Fruit fly (Drosophila melanogaster) whole organism, embryonic: ENCODE results near the gene Hsp22.

Experiments used
- Atf3 ChIP-seq: fragments of 200-800 bp; sonication (Bioruptor generic); optimal IDR thresholded peaks from 3 replicates; lab custom pipeline; 2016; ENCODE audit warnings: missing biosample characterization, missing genetic modification characterization
- Bgb ChIP-seq: fragments of 200-800 bp; sonication (Bioruptor generic); IDR thresholded peaks from 2 replicates; pipeline ENCODE4 v1.3.6; 2022; ENCODE audit warnings: missing biosample characterization, missing genetic modification characterization; ENCODE audit not compliant: partially characterized antibody
- CG10147 ChIP-seq: fragments of 200-800 bp; sonication (Bioruptor generic); optimal IDR thresholded peaks from 2 replicates; lab custom pipeline; 2019; ENCODE audit warnings: missing biosample characterization, mild to moderate bottlenecking, missing genetic modification characterization, moderate library complexity
- CG11085 ChIP-seq: fragments of 200-800 bp; sonication (Bioruptor generic); IDR thresholded peaks from 2 replicates; pipeline ENCODE4 v1.3.6; 2022; ENCODE audit warnings: missing biosample characterization, missing genetic modification characterization
- CG12744 ChIP-seq: fragments of 200-800 bp; sonication (Bioruptor generic); optimal IDR thresholded peaks from 2 replicates; lab custom pipeline; 2016; ENCODE audit warnings: missing biosample characterization, missing genetic modification characterization
- CG13624 ChIP-seq: fragments of 200-800 bp; sonication (Bioruptor generic); optimal IDR thresholded peaks from 2 replicates; lab custom pipeline; 2016; ENCODE audit warnings: missing biosample characterization, missing genetic modification characterization
- CG13775 ChIP-seq: fragments of 200-800 bp; sonication (Bioruptor generic); optimal IDR thresholded peaks from 3 replicates; lab custom pipeline; 2017; ENCODE audit warnings: missing biosample characterization, mild to moderate bottlenecking, missing genetic modification characterization
- CG17328 ChIP-seq: fragments of 200-800 bp; sonication (Bioruptor generic); IDR thresholded peaks from 2 replicates; pipeline ENCODE4 v1.3.6; 2022; ENCODE audit warnings: missing biosample characterization, missing genetic modification characterization
- CG17829 ChIP-seq: fragments of 200-800 bp; optimal IDR thresholded peaks from 2 replicates; lab custom pipeline; 2019; ENCODE audit warnings: missing biosample characterization, mild to moderate bottlenecking, missing genetic modification characterization, moderate library complexity
- CG2889 ChIP-seq: fragments of 200-800 bp; sonication (Bioruptor generic); IDR thresholded peaks from 3 replicates; pipeline ENCODE4 v1.3.6; 2022; ENCODE audit warnings: missing biosample characterization, missing genetic modification characterization
- CG30020 ChIP-seq: fragments of 200-800 bp; optimal IDR thresholded peaks from 2 replicates; lab custom pipeline; 2019; ENCODE audit warnings: missing biosample characterization, mild to moderate bottlenecking, missing genetic modification characterization, moderate library complexity
- CG32532 ChIP-seq: fragments of 200-800 bp; sonication (Bioruptor generic); IDR thresholded peaks from 2 replicates; pipeline ENCODE4 v1.3.6; 2022; ENCODE audit warnings: missing biosample characterization, missing genetic modification characterization
- CG34422 ChIP-seq: fragments of 200-800 bp; sonication (Bioruptor generic); IDR thresholded peaks from 3 replicates; pipeline ENCODE4 v1.3.6; 2022; ENCODE audit warnings: missing biosample characterization, missing genetic modification characterization
- CG5180 ChIP-seq: fragments of 200-800 bp; sonication (Bioruptor generic); optimal IDR thresholded peaks from 3 replicates; lab custom pipeline; 2017; ENCODE audit warnings: missing biosample characterization, missing genetic modification characterization, mild to moderate bottlenecking, moderate library complexity, missing genetic modification reagents
- CG6854 ChIP-seq: fragments of 200-800 bp; sonication (Bioruptor generic); optimal IDR thresholded peaks from 3 replicates; lab custom pipeline; 2017; ENCODE audit warnings: missing biosample characterization, mild to moderate bottlenecking, missing genetic modification characterization
- CG8924 ChIP-seq: fragments of 200-800 bp; optimal IDR thresholded peaks from 3 replicates; lab custom pipeline; 2019; ENCODE audit warnings: missing biosample characterization, mild to moderate bottlenecking, missing genetic modification characterization, moderate library complexity
- CG9437 ChIP-seq: fragments of 200-800 bp; sonication (Bioruptor generic); optimal IDR thresholded peaks from 2 replicates; lab custom pipeline; 2018; ENCODE audit warnings: missing biosample characterization, mild to moderate bottlenecking, missing genetic modification characterization
- CG9727 ChIP-seq: fragments of 200-800 bp; sonication (Bioruptor generic); optimal IDR thresholded peaks from 3 replicates; lab custom pipeline; 2017; ENCODE audit warnings: missing biosample characterization, mild to moderate bottlenecking, missing genetic modification characterization
- CG9797 ChIP-seq: fragments of 200-800 bp; sonication (Bioruptor generic); optimal IDR thresholded peaks from 3 replicates; lab custom pipeline; 2018; ENCODE audit warnings: missing biosample characterization, mild to moderate bottlenecking, missing genetic modification characterization
- CG9932 ChIP-seq: fragments of 200-800 bp; sonication (Bioruptor generic); IDR thresholded peaks from 2 replicates; pipeline ENCODE4 v1.3.6; 2022; ENCODE audit warnings: missing biosample characterization, missing genetic modification characterization
- CoRest ChIP-seq: fragments of 200-800 bp; sonication (Bioruptor generic); optimal IDR thresholded peaks from 3 replicates; lab custom pipeline; 2018; ENCODE audit warnings: missing biosample characterization, mild to moderate bottlenecking, missing genetic modification characterization, moderate library complexity
- D19A ChIP-seq: fragments of 200-800 bp; optimal IDR thresholded peaks from 3 replicates; lab custom pipeline; 2019; ENCODE audit warnings: missing biosample characterization, mild to moderate bottlenecking, missing genetic modification characterization, moderate library complexity
- Deaf1 ChIP-seq: fragments of 200-800 bp; optimal IDR thresholded peaks from 3 replicates; lab custom pipeline; 2019; ENCODE audit warnings: missing biosample characterization, mild to moderate bottlenecking, missing genetic modification characterization, moderate library complexity
- Fer3 ChIP-seq: fragments of 200-800 bp; sonication (Bioruptor generic); optimal IDR thresholded peaks from 2 replicates; lab custom pipeline; 2018; ENCODE audit warnings: missing biosample characterization, mild to moderate bottlenecking, missing genetic modification characterization, moderate library complexity
- Hand ChIP-seq: fragments of 200-800 bp; sonication (Bioruptor generic); optimal IDR thresholded peaks from 2 replicates; lab custom pipeline; 2017; ENCODE audit warnings: mild to moderate bottlenecking, missing biosample characterization, missing genetic modification reagents, missing genetic modification characterization
- Hr39 ChIP-seq: fragments of >200 bp; optimal IDR thresholded peaks from 2 replicates; lab custom pipeline; 2017
- Xbp1 ChIP-seq: fragments of 200-800 bp; sonication (Bioruptor generic); optimal IDR thresholded peaks from 3 replicates; lab custom pipeline; 2016; ENCODE audit warnings: missing biosample characterization, mild to moderate bottlenecking, missing genetic modification characterization
- abd-A ChIP-seq: fragments of 200-800 bp; sonication (Bioruptor generic); optimal IDR thresholded peaks from 3 replicates; lab custom pipeline; 2019; ENCODE audit warnings: missing biosample characterization, mild to moderate bottlenecking, missing genetic modification characterization, moderate library complexity
- amos ChIP-seq: fragments of 200-800 bp; sonication (Bioruptor generic); IDR thresholded peaks from 2 replicates; pipeline ENCODE4 v1.3.6; 2022; ENCODE audit warnings: missing biosample characterization, missing genetic modification characterization; ENCODE audit not compliant: partially characterized antibody
- aop ChIP-seq: fragments of 200-800 bp; sonication (Bioruptor generic); IDR thresholded peaks from 2 replicates; pipeline ENCODE4 v1.3.6; 2022; ENCODE audit warnings: missing biosample characterization, missing genetic modification characterization
- dysf ChIP-seq: fragments of 200-800 bp; sonication (Bioruptor generic); IDR thresholded peaks from 3 replicates; pipeline ENCODE4 v1.3.6; 2022; ENCODE audit warnings: missing biosample characterization, missing genetic modification characterization
- emc ChIP-seq: fragments of 200-800 bp; sonication (Bioruptor generic); optimal IDR thresholded peaks from 2 replicates; lab custom pipeline; 2016; ENCODE audit warnings: missing biosample characterization, missing genetic modification characterization
- ems ChIP-seq: fragments of 200-800 bp; sonication (Bioruptor generic); optimal IDR thresholded peaks from 3 replicates; lab custom pipeline; 2016; ENCODE audit warnings: missing biosample characterization, missing genetic modification characterization
- fd3F ChIP-seq: fragments of 200-800 bp; sonication (Bioruptor generic); optimal IDR thresholded peaks from 2 replicates; lab custom pipeline; 2018; ENCODE audit warnings: missing biosample characterization, mild to moderate bottlenecking, missing genetic modification characterization, moderate library complexity
- fd96Cb ChIP-seq: fragments of 200-800 bp; sonication (Bioruptor generic); optimal IDR thresholded peaks from 2 replicates; lab custom pipeline; 2018; ENCODE audit warnings: missing biosample characterization, mild to moderate bottlenecking, missing genetic modification characterization, moderate library complexity
- gro ChIP-seq: fragments of 200-800 bp; sonication (Bioruptor generic); optimal IDR thresholded peaks from 2 replicates; lab custom pipeline; 2016; ENCODE audit warnings: missing biosample characterization, missing genetic modification characterization
- insv ChIP-seq, 2 experiments: fragments of 200-800 bp; sonication (Bioruptor generic); optimal IDR thresholded peaks; 3 replicates each; lab custom pipeline; 2016 to 2018; ENCODE audit warnings: missing biosample characterization in 2 of 2, missing genetic modification characterization in 2 of 2
- jumu ChIP-seq: fragments of 200-800 bp; sonication (Bioruptor generic); optimal IDR thresholded peaks from 3 replicates; lab custom pipeline; 2016; ENCODE audit warnings: missing biosample characterization, missing genetic modification characterization
- kni ChIP-seq: fragments of 200-800 bp; sonication (Bioruptor generic); optimal IDR thresholded peaks from 3 replicates; lab custom pipeline; 2017; ENCODE audit warnings: mild to moderate bottlenecking, missing biosample characterization, missing genetic modification reagents, missing genetic modification characterization
- mam ChIP-seq: fragments of 200-800 bp; sonication (Bioruptor generic); optimal IDR thresholded peaks from 3 replicates; lab custom pipeline; 2016; ENCODE audit warnings: missing biosample characterization, missing genetic modification characterization
- mirr ChIP-seq: fragments of 200-800 bp; sonication (Bioruptor generic); optimal IDR thresholded peaks from 3 replicates; lab custom pipeline; 2018; ENCODE audit warnings: missing biosample characterization, mild to moderate bottlenecking, missing genetic modification characterization
- nerfin-1 ChIP-seq: fragments of 200-800 bp; sonication (Bioruptor generic); optimal IDR thresholded peaks from 3 replicates; lab custom pipeline; 2019; ENCODE audit warnings: missing biosample characterization, mild to moderate bottlenecking, missing genetic modification characterization, moderate library complexity
- nerfin-2 ChIP-seq: fragments of 200-800 bp; sonication (Bioruptor generic); IDR thresholded peaks from 2 replicates; pipeline ENCODE4 v1.3.6; 2022; ENCODE audit warnings: missing biosample characterization, missing genetic modification characterization; ENCODE audit not compliant: partially characterized antibody
- oc ChIP-seq: fragments of 200-800 bp; sonication (Bioruptor generic); optimal IDR thresholded peaks from 2 replicates; lab custom pipeline; 2018; ENCODE audit warnings: missing biosample characterization, mild to moderate bottlenecking, missing genetic modification characterization, moderate library complexity
- odd ChIP-seq: fragments of 200-800 bp; sonication (Bioruptor generic); optimal IDR thresholded peaks from 2 replicates; lab custom pipeline; 2017; ENCODE audit warnings: missing biosample characterization, mild to moderate bottlenecking, missing genetic modification characterization
- row ChIP-seq: fragments of 200-800 bp; sonication (Bioruptor generic); IDR thresholded peaks from 3 replicates; pipeline ENCODE4 v1.3.6; 2022; ENCODE audit warnings: missing biosample characterization, missing genetic modification characterization
- sd ChIP-seq: fragments of 200-800 bp; sonication (Bioruptor generic); optimal IDR thresholded peaks from 3 replicates; lab custom pipeline; 2018; ENCODE audit warnings: missing biosample characterization, mild to moderate bottlenecking, missing genetic modification characterization, moderate library complexity
- so ChIP-seq: fragments of 200-800 bp; sonication (Bioruptor generic); IDR thresholded peaks from 3 replicates; pipeline ENCODE4 v1.3.6; 2022; ENCODE audit warnings: missing biosample characterization, missing genetic modification characterization
- tll ChIP-seq, 2 experiments: fragments of 200-800 bp in 1 of 2; fragments of >200 bp in 1 of 2; sonication (Bioruptor generic) in 1 of 2; optimal IDR thresholded peaks; 2 replicates each; lab custom pipeline; 2017 to 2019; ENCODE audit warnings: missing biosample characterization in 2 of 2, missing genetic modification characterization in 2 of 2, mild to moderate bottlenecking in 1 of 2, moderate library complexity in 1 of 2
- trem ChIP-seq: fragments of 200-800 bp; optimal IDR thresholded peaks from 3 replicates; lab custom pipeline; 2019; ENCODE audit warnings: missing biosample characterization, mild to moderate bottlenecking, missing genetic modification characterization, moderate library complexity
- zfh2 ChIP-seq: fragments of 200-800 bp; sonication (Bioruptor generic); optimal IDR thresholded peaks from 2 replicates; lab custom pipeline; 2016; ENCODE audit warnings: missing biosample characterization, missing genetic modification characterization

Hsp22 gene

DNA sequence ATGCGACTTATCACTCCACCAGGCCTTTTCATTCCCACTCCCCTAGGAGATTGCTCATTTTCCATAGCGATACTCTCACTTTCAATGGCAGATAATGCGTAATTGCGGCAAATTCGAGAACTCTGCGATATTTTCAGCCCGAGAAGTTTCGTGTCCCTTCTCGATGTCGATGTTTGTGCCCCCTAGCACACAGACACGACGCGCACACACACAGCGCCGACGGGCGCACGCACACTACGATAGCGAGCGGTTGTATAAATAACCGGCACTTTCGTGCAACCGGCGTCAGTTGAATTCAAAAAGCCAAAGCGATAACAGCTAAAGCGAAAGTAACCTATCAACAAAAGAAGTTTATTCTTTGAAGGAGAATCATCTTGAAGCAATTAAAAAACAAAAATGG lies 8.9 kb downstream of the Hsp22 start, which contains the start of gene Hsp23 (continued):
- TF ChIP-seq oc: no peak
- no peak for TF ChIP-seq CG13624 (GFP tag; lab: Kevin White, UChicago)
- TF ChIP-seq CG9932 (GFP tag; lab: Robert Waterston, UW): no peak
- TF ChIP-seq CG12744 (GFP tag; lab: Kevin White, UChicago): no peak
- no peak for TF ChIP-seq tll (GFP tag; optimal IDR thresholded peaks at IDR 0.05; lab: Kevin White, UChicago)
- no peak for TF ChIP-seq Hand (GFP tag; lab: Kevin White, UChicago)
- no peak for TF ChIP-seq ems
- TF ChIP-seq Fer3 (tag; lab: Kevin White, UChicago): no peak
- TF ChIP-seq CG30020 (tag; lab: Kevin White, UChicago): peak; percentile 21
- TF ChIP-seq aop: no peak
- no peak for TF ChIP-seq CG9437 (GFP tag; lab: Kevin White, UChicago)
- TF ChIP-seq fd96Cb (tag; lab: Kevin White, UChicago): no peak
- peak; percentile 37 for TF ChIP-seq nerfin-1
- no peak; the same call in 1 of the 2 replicates for TF ChIP-seq nerfin-2 (GFP tag; lab: Robert Waterston, UW)
- no peak for TF ChIP-seq CG13775 (GFP tag; lab: Kevin White, UChicago)
- TF ChIP-seq abd-A (tag; lab: Kevin White, UChicago): peak; percentile 51
- peak; percentile 11 for TF ChIP-seq D19A (tag; lab: Kevin White, UChicago)
- TF ChIP-seq CG17829 (tag; lab: Kevin White, UChicago): no peak
- no peak for TF ChIP-seq fd3F (GFP tag; lab: Kevin White, UChicago)
- no peak for TF ChIP-seq CG34422 (GFP tag; lab: Robert Waterston, UW)
- no peak for TF ChIP-seq CG32532 (GFP tag; lab: Robert Waterston, UW)
- no peak for TF ChIP-seq CG10147 (GFP tag; lab: Kevin White, UChicago)
- TF ChIP-seq trem (tag; lab: Kevin White, UChicago): no peak
- TF ChIP-seq kni (GFP tag; lab: Kevin White, UChicago): no peak
- TF ChIP-seq gro: no peak
- TF ChIP-seq Xbp1: no peak
- TF ChIP-seq CG6854: no peak
- peak; percentile 37; the same call in 1 of the 2 replicates for TF ChIP-seq amos
- no peak for TF ChIP-seq mirr (GFP tag; lab: Kevin White, UChicago)
- TF ChIP-seq CG9797 (GFP tag; lab: Kevin White, UChicago): no peak
- TF ChIP-seq CG11085 (GFP tag; lab: Robert Waterston, UW): no peak
- TF ChIP-seq jumu (GFP tag; lab: Kevin White, UChicago): no peak
- peak in 1 of 2 experiments; percentile 40 for TF ChIP-seq insv (GFP tag; optimal IDR thresholded peaks at IDR 0.05; lab: Kevin White, UChicago)
- no peak for TF ChIP-seq sd (tag; lab: Kevin White, UChicago)
- TF ChIP-seq zfh2 (GFP tag; lab: Kevin White, UChicago): no peak
- TF ChIP-seq odd (GFP tag; lab: Kevin White, UChicago): no peak
- no peak for TF ChIP-seq dysf (GFP tag; lab: Robert Waterston, UW)
- TF ChIP-seq Bgb (GFP tag; lab: Robert Waterston, UW): peak; percentile 17; the same call in 1 of the 2 replicates
- TF ChIP-seq CG17328 (GFP tag; lab: Robert Waterston, UW): no peak
- TF ChIP-seq emc (GFP tag; lab: Kevin White, UChicago): no peak
- TF ChIP-seq CG8924 (tag; lab: Kevin White, UChicago): no peak
- TF ChIP-seq CoRest: no peak
- TF ChIP-seq so (GFP tag; lab: Robert Waterston, UW): no peak; the same call in 2 of the 3 replicates
- TF ChIP-seq CG2889 (GFP tag; lab: Robert Waterston, UW): no peak
- TF ChIP-seq row (GFP tag; lab: Robert Waterston, UW): no peak; the same call in 2 of the 3 replicates
- no peak for TF ChIP-seq mam (GFP tag; lab: Kevin White, UChicago)
- no peak for TF ChIP-seq CG9727 (GFP tag; lab: Kevin White, UChicago)
- TF ChIP-seq Hr39 (lab: Kevin White, UChicago): no peak
- TF ChIP-seq Atf3 (GFP tag; lab: Kevin White, UChicago): no peak
- peak; percentile 77 for TF ChIP-seq Deaf1
- TF ChIP-seq CG5180 (GFP tag; lab: Kevin White, UChicago): no peak
